Fruit fly (Drosophila melanogaster) whole organism, prepupa: Measurements from ENCODE around the gene CG9682.

Experiments
- Blimp-1 ChIP-seq: fragments of 200-800 bp; sonication (Bioruptor generic); optimal IDR thresholded peaks from 3 replicates; lab custom pipeline; 2017; ENCODE audit warnings: missing biosample characterization, missing genetic modification characterization, mild to moderate bottlenecking, moderate library complexity, missing genetic modification reagents
- CG10631 ChIP-seq: fragments of 200-800 bp; sonication (Bioruptor generic); optimal IDR thresholded peaks from 2 replicates; lab custom pipeline; 2016; ENCODE audit warnings: missing biosample characterization, missing genetic modification characterization
- CG10669 ChIP-seq: fragments of 200-800 bp; sonication (Bioruptor generic); optimal IDR thresholded peaks from 3 replicates; lab custom pipeline; 2018; ENCODE audit warnings: missing biosample characterization, mild to moderate bottlenecking, missing genetic modification characterization, moderate library complexity
- CG11294 ChIP-seq: fragments of 200-800 bp; sonication (Bioruptor generic); IDR thresholded peaks from 2 replicates; pipeline ENCODE4 v1.3.6; 2022; ENCODE audit warnings: missing biosample characterization, missing genetic modification characterization
- CG11762 ChIP-seq: fragments of 200-800 bp; sonication (Bioruptor generic); optimal IDR thresholded peaks from 3 replicates; lab custom pipeline; 2016; ENCODE audit warnings: missing biosample characterization, missing genetic modification characterization; ENCODE audit not compliant: insufficient read depth
- CG11902 ChIP-seq: fragments of 200-800 bp; sonication (Bioruptor generic); optimal IDR thresholded peaks from 3 replicates; lab custom pipeline; 2016; ENCODE audit warnings: missing biosample characterization, missing genetic modification characterization
- CG15336 ChIP-seq: fragments of 200-800 bp; sonication (Bioruptor generic); IDR thresholded peaks from 2 replicates; pipeline ENCODE4 v1.3.6; 2022; ENCODE audit warnings: missing biosample characterization, missing genetic modification characterization
- CG1621 ChIP-seq: fragments of 200-800 bp; sonication (Bioruptor generic); optimal IDR thresholded peaks from 3 replicates; lab custom pipeline; 2018; ENCODE audit warnings: missing biosample characterization, mild to moderate bottlenecking, missing genetic modification characterization
- CG16779 ChIP-seq: fragments of 200-800 bp; sonication (Bioruptor generic); optimal IDR thresholded peaks from 3 replicates; lab custom pipeline; 2017; ENCODE audit warnings: missing biosample characterization, mild to moderate bottlenecking, missing genetic modification characterization
- CG31627 ChIP-seq: fragments of 200-800 bp; sonication (Bioruptor generic); optimal IDR thresholded peaks from 3 replicates; lab custom pipeline; 2016; ENCODE audit warnings: missing biosample characterization, missing genetic modification characterization
- CG3919 ChIP-seq: fragments of 200-800 bp; sonication (Bioruptor generic); optimal IDR thresholded peaks from 3 replicates; lab custom pipeline; 2016; ENCODE audit warnings: missing biosample characterization, missing genetic modification characterization
- CG6163 ChIP-seq: fragments of 200-800 bp; sonication (Bioruptor generic); IDR thresholded peaks from 3 replicates; pipeline ENCODE4 v1.3.6; 2022; ENCODE audit warnings: missing biosample characterization, missing genetic modification characterization
- CG6792 ChIP-seq: fragments of 200-800 bp; sonication (Bioruptor generic); optimal IDR thresholded peaks from 3 replicates; lab custom pipeline; 2016; ENCODE audit warnings: missing biosample characterization, missing genetic modification characterization
- CG6808 ChIP-seq: fragments of 200-800 bp; sonication (Bioruptor generic); optimal IDR thresholded peaks from 3 replicates; lab custom pipeline; 2017; ENCODE audit warnings: missing biosample characterization, missing genetic modification characterization, mild to moderate bottlenecking, moderate library complexity, missing genetic modification reagents
- CG6854 ChIP-seq: fragments of 200-800 bp; sonication (Bioruptor generic); optimal IDR thresholded peaks from 2 replicates; lab custom pipeline; 2017; ENCODE audit warnings: missing biosample characterization, mild to moderate bottlenecking, missing genetic modification characterization
- CG7368 ChIP-seq: fragments of 200-800 bp; sonication (Bioruptor generic); optimal IDR thresholded peaks from 3 replicates; lab custom pipeline; 2016; ENCODE audit warnings: missing biosample characterization, missing genetic modification characterization
- CG8632 ChIP-seq: fragments of 200-800 bp; sonication (Bioruptor generic); optimal IDR thresholded peaks from 3 replicates; lab custom pipeline; 2016; ENCODE audit warnings: missing biosample characterization, missing genetic modification characterization
- Eip93F ChIP-seq: fragments of 200-800 bp; sonication (Bioruptor generic); optimal IDR thresholded peaks from 2 replicates; lab custom pipeline; 2016; ENCODE audit warnings: missing biosample characterization, mild to moderate bottlenecking, missing genetic modification characterization
- Ets21C ChIP-seq: fragments of 200-800 bp; sonication (Bioruptor generic); optimal IDR thresholded peaks from 3 replicates; lab custom pipeline; 2016; ENCODE audit warnings: missing biosample characterization, missing genetic modification characterization
- Ets96B ChIP-seq: fragments of 200-800 bp; optimal IDR thresholded peaks from 2 replicates; lab custom pipeline; 2019; ENCODE audit warnings: missing biosample characterization, mild to moderate bottlenecking, missing genetic modification characterization, moderate library complexity
- Hr38 ChIP-seq: sonication (Bioruptor generic); optimal IDR thresholded peaks from 2 replicates; lab custom pipeline; 2016; ENCODE audit warnings: missing biosample characterization, missing genetic modification characterization
- Hr39 ChIP-seq: fragments of 200-800 bp; sonication (Bioruptor generic); optimal IDR thresholded peaks from 2 replicates; lab custom pipeline; 2016; ENCODE audit warnings: missing biosample characterization, missing genetic modification characterization
- Hr4 ChIP-seq: fragments of 200-800 bp; sonication (Bioruptor generic); optimal IDR thresholded peaks from 3 replicates; lab custom pipeline; 2016; ENCODE audit warnings: missing biosample characterization, missing genetic modification characterization
- Met ChIP-seq: fragments of 200-800 bp; sonication (Bioruptor generic); optimal IDR thresholded peaks from 3 replicates; lab custom pipeline; 2016; ENCODE audit warnings: missing biosample characterization, missing genetic modification characterization
- Sox102F ChIP-seq: fragments of 200-800 bp; sonication (Bioruptor generic); optimal IDR thresholded peaks from 2 replicates; lab custom pipeline; 2016; ENCODE audit warnings: missing biosample characterization, mild to moderate bottlenecking, missing genetic modification characterization
- Sox14 ChIP-seq: fragments of 200-800 bp; sonication (Bioruptor generic); optimal IDR thresholded peaks from 3 replicates; lab custom pipeline; 2016; ENCODE audit warnings: missing biosample characterization, missing genetic modification characterization
- Sox15 ChIP-seq: fragments of 200-800 bp; sonication (Bioruptor generic); optimal IDR thresholded peaks from 3 replicates; lab custom pipeline; 2016; ENCODE audit warnings: missing biosample characterization, missing genetic modification characterization
- cyc ChIP-seq: fragments of 200-800 bp; sonication (Bioruptor generic); optimal IDR thresholded peaks from 3 replicates; lab custom pipeline; 2016; ENCODE audit warnings: missing biosample characterization, missing genetic modification characterization
- dac ChIP-seq: fragments of 200-800 bp; sonication (Bioruptor generic); optimal IDR thresholded peaks from 2 replicates; lab custom pipeline; 2017; ENCODE audit warnings: missing biosample characterization, mild to moderate bottlenecking, missing genetic modification characterization
- dsx ChIP-seq: fragments of 200-800 bp; optimal IDR thresholded peaks from 3 replicates; lab custom pipeline; 2019; ENCODE audit warnings: missing biosample characterization, mild to moderate bottlenecking, missing genetic modification characterization, moderate library complexity; ENCODE audit not compliant: poor library complexity, severe bottlenecking
- esn ChIP-seq: fragments of 200-800 bp; sonication (Bioruptor generic); optimal IDR thresholded peaks from 2 replicates; lab custom pipeline; 2016; ENCODE audit warnings: missing biosample characterization, mild to moderate bottlenecking, missing genetic modification characterization, moderate library complexity
- fd85E ChIP-seq: fragments of 200-800 bp; sonication (Bioruptor generic); optimal IDR thresholded peaks from 3 replicates; lab custom pipeline; 2016; ENCODE audit warnings: missing biosample characterization, missing genetic modification characterization
- fkh ChIP-seq: fragments of 200-800 bp; sonication (Bioruptor generic); optimal IDR thresholded peaks from 3 replicates; lab custom pipeline; 2017; ENCODE audit warnings: missing biosample characterization, mild to moderate bottlenecking, missing genetic modification characterization, moderate library complexity
- pdm3 ChIP-seq: fragments of 200-800 bp; sonication (Bioruptor generic); optimal IDR thresholded peaks from 3 replicates; lab custom pipeline; 2016; ENCODE audit warnings: missing biosample characterization, missing genetic modification characterization
- spab ChIP-seq: fragments of 200-800 bp; sonication (Bioruptor generic); optimal IDR thresholded peaks from 2 replicates; lab custom pipeline; 2017; ENCODE audit warnings: missing biosample characterization, mild to moderate bottlenecking, missing genetic modification characterization, missing genetic modification reagents
- ss ChIP-seq, 2 experiments: fragments of 200-800 bp; sonication (Bioruptor generic); optimal IDR thresholded peaks; 2 replicates in 1 of 2; 3 replicates in 1 of 2; lab custom pipeline; 2017 to 2018; ENCODE audit warnings: mild to moderate bottlenecking in 2 of 2, missing biosample characterization in 2 of 2, missing genetic modification characterization in 2 of 2, moderate library complexity in 1 of 2
- svp ChIP-seq: fragments of 200-800 bp; sonication (Bioruptor generic); peaks from one replicate; lab custom pipeline; 2016; ENCODE audit warnings: missing biosample characterization, missing genetic modification characterization
- vri ChIP-seq: fragments of 200-800 bp; sonication (Bioruptor generic); optimal IDR thresholded peaks from 3 replicates; lab custom pipeline; 2016; ENCODE audit warnings: missing biosample characterization, mild to moderate bottlenecking, missing genetic modification characterization

The CG9682 gene

dm6 chr3R:30224577-30224976, 26.2 kb upstream of the CG9682 start:
- TF ChIP-seq CG11294, result no peak
- TF ChIP-seq Hr38, result no peak
- TF ChIP-seq dac (GFP tag; lab: Kevin White, UChicago), result no peak
- no peak for TF ChIP-seq cyc (GFP tag; lab: Kevin White, UChicago)
- TF ChIP-seq CG3919 (GFP tag; lab: Kevin White, UChicago), result no peak
- no peak for TF ChIP-seq dsx
- TF ChIP-seq CG31627 (GFP tag; lab: Kevin White, UChicago), result no peak
- TF ChIP-seq CG11902 (GFP tag; lab: Kevin White, UChicago), result no peak
- no peak for TF ChIP-seq CG6792 (GFP tag; lab: Kevin White, UChicago)
- TF ChIP-seq esn (GFP tag; lab: Kevin White, UChicago), result no peak
- no peak for TF ChIP-seq CG6808 (GFP tag; lab: Kevin White, UChicago)
- no peak for TF ChIP-seq Ets96B (tag; lab: Kevin White, UChicago)
- TF ChIP-seq CG11762 (GFP tag; lab: Kevin White, UChicago), result no peak
- no peak for TF ChIP-seq Eip93F (GFP tag; lab: Kevin White, UChicago)
- no peak for TF ChIP-seq CG7368 (GFP tag; lab: Kevin White, UChicago)
- TF ChIP-seq Sox102F (GFP tag; lab: Kevin White, UChicago), result no peak
- no peak for TF ChIP-seq pdm3 (GFP tag; lab: Kevin White, UChicago)
- no peak for TF ChIP-seq fd85E

- TF ChIP-seq CG6854 (GFP tag; lab: Kevin White, UChicago) (no peak), CG1621 (tag; lab: Kevin White, UChicago) (no peak), CG15336 (GFP tag; lab: Robert Waterston, UW) (no peak), pdm3 (GFP tag; lab: Kevin White, UChicago) (no peak), vri (GFP tag; lab: Kevin White, UChicago) (no peak), dac (GFP tag; lab: Kevin White, UChicago) (no peak), fkh (GFP tag; lab: Kevin White, UChicago) (no peak), CG6792 (GFP tag; lab: Kevin White, UChicago) (no peak), CG6808 (GFP tag; lab: Kevin White, UChicago) (no peak), spab (no peak), Sox15 (GFP tag; lab: Kevin White, UChicago) (no peak), CG6163 (no peak), Hr4 (GFP tag; lab: Kevin White, UChicago) (no peak), CG10631 (GFP tag; lab: Kevin White, UChicago) (no peak), CG10669 (GFP tag; lab: Kevin White, UChicago) (no peak), CG7368 (GFP tag; lab: Kevin White, UChicago) (no peak), ss (GFP tag; optimal IDR thresholded peaks at IDR 0.05; lab: Kevin White, UChicago) (no peak), Eip93F (GFP tag; lab: Kevin White, UChicago) (no peak), svp (GFP tag; lab: Kevin White, UChicago) (no peak)
Observed at dm6 chr3R:30235253-30235652, 15.5 kb upstream of the CG9682 start.

dm6 chr3R:30236994-30237393, 13.7 kb upstream of the CG9682 start:
- TF ChIP-seq CG3919 (GFP tag; lab: Kevin White, UChicago), result no peak
- no peak for TF ChIP-seq dsx
- TF ChIP-seq CG16779 (tag; lab: Kevin White, UChicago), result no peak
- TF ChIP-seq Hr39 (GFP tag; lab: Kevin White, UChicago), result no peak
- no peak for TF ChIP-seq Sox14 (GFP tag; lab: Kevin White, UChicago)
- TF ChIP-seq CG8632, result no peak
- no peak for TF ChIP-seq CG10631 (GFP tag; lab: Kevin White, UChicago)
- no peak for TF ChIP-seq Met (GFP tag; lab: Kevin White, UChicago)
- no peak for TF ChIP-seq Ets21C (GFP tag; lab: Kevin White, UChicago)
- TF ChIP-seq CG6854 (GFP tag; lab: Kevin White, UChicago), result no peak
- TF ChIP-seq Blimp-1, result no peak
